Fruit fly (Drosophila melanogaster): ENCODE data around the gene Cdk5alpha.

The Cdk5alpha gene

dm6 chr2L:10322773-10323487 lies 12.2 kb upstream of the Cdk5alpha start, which contains the start of gene CG5381:
Gene CG5381, minus strand, starts transcription at chr2L:10323102.
- peak; percentile 62 for TF ChIP-seq noc (tag; optimal IDR thresholded peaks at IDR 0.05)

- TF ChIP-seq noc (tag; optimal IDR thresholded peaks at IDR 0.05), result no peak
These were observed 11.4 kb upstream of the Cdk5alpha start, which contains the start of gene CG4995 for dm6 chr2L:10322176-10322575. Gene CG4995, plus strand, starts transcription at chr2L:10322476.

- peak; percentile 35 for TF ChIP-seq noc (tag; optimal IDR thresholded peaks at IDR 0.05)
These were observed 10.9 kb upstream of the Cdk5alpha start for dm6 chr2L:10321612-10322011.

DNA sequence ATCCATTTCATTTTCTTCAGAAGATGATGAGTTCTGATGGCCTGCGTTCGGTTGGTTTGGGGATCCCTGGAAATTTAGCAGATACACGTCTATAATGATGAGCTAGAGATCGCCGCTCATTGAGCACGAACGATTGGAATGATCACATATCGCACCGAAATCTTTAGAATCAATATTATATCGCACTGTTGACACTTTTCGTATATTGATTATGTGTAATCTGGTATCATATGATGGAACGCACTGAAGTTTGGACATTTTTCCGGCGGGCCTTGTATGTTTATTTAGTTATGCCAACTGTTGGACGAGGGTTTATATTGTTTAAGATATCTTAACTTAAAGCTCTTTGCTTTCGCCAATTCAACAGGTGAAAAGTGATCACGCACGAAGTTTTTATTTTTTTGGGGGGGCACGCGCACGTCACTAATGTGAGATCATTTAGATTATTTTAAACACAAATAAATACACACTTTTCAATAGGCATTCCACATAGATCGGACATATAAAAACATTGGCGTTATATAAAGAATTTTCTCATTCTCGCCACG lies 10.4 kb upstream of the Cdk5alpha start:
- TF ChIP-seq noc (tag; optimal IDR thresholded peaks at IDR 0.05), result no peak

DNA sequence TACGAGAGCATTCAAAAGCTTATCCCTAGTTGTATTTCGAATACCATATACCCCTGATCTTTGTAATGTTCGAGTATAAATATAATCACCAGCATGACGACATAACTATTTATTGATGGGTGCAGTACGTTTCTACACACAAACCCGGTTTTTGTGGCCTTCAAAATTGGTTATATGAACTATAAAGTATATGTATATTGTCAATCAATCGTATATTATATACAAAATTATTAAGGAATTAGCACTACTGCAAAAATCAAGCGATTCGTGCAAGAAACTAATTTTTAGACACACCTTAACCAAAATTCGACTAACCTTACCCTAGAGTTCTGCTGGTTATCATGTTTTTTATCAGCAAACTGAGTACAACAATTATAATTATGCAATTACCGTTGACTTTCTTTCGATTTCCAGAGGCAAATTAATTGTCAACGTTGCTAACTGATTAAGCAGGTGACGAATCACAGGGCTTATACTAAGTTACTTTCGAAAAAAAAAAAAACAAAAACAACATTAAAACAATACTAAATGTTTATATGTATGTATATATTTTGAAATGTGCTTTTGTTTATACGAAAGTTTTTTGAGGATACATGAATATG lies 9.5 kb upstream of the Cdk5alpha start:
- peak; percentile 23 for TF ChIP-seq noc (tag; optimal IDR thresholded peaks at IDR 0.05)

- TF ChIP-seq noc (tag; optimal IDR thresholded peaks at IDR 0.05), result no peak
These were observed 5.1 kb upstream of the Cdk5alpha start for dm6 chr2L:10315888-10316287.

dm6 chr2L:10314327-10315210 lies 3.8 kb upstream of the Cdk5alpha start, which contains the start of the genes Usp14 and CG4972:
Gene Usp14, minus strand, starts transcription at chr2L:10314396.
Gene CG4972, plus strand, starts transcription at chr2L:10314792.
- no peak for TF ChIP-seq noc (tag; optimal IDR thresholded peaks at IDR 0.05)

- TF ChIP-seq noc (tag; optimal IDR thresholded peaks at IDR 0.05), result no peak
These were observed 1.1 kb upstream of the Cdk5alpha start for dm6 chr2L:10311822-10312221.

- TF ChIP-seq noc (tag; optimal IDR thresholded peaks at IDR 0.05), result peak; percentile 59
These were observed 4.1 kb downstream of the Cdk5alpha start, which contains the start of the genes CG5390 and CG4968 for dm6 chr2L:10306518-10307260. Gene CG5390, minus strand, starts transcription at chr2L:10306594. Gene CG4968, plus strand, starts transcription at chr2L:10306922.

DNA sequence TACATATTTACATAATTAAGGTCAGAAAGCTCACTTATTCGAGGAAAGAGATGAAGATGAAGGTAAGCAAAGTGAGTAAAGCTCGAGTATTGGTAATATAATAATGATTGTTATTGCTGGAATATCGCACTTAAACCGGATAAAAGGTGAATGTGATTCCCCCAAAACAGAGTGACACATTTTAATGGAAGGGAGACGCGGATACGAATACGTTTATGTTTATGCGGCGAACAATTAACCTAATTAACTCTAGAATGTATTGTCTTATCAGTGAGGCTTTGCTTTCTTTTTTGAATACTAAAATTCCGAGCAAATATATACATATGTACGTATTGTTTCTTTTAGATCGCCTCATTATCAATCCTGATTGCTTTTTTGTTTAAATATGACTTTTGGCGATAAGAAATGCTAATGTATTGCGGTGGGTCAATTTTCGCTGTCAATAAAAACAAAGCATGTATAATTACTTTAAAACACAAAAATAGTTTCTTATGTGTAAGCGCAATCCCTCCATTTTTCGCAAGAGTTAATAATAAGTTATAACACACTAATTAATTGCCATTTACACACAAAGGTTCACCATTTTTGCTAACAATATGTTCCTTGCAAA lies 5.1 kb downstream of the Cdk5alpha start:
- peak; percentile 64 for TF ChIP-seq noc (tag; optimal IDR thresholded peaks at IDR 0.05)

- no peak for TF ChIP-seq noc (tag; optimal IDR thresholded peaks at IDR 0.05)
These were observed 7.0 kb downstream of the Cdk5alpha start, which contains the start of gene nmd for dm6 chr2L:10303786-10304185. Gene nmd, minus strand, starts transcription at chr2L:10303947.

- no peak for TF ChIP-seq noc (tag; optimal IDR thresholded peaks at IDR 0.05)
These were observed 8.8 kb downstream of the Cdk5alpha start, which contains the start of gene CG13138 for dm6 chr2L:10301918-10302317. Gene CG13138, minus strand, starts transcription at chr2L:10302018.

DNA sequence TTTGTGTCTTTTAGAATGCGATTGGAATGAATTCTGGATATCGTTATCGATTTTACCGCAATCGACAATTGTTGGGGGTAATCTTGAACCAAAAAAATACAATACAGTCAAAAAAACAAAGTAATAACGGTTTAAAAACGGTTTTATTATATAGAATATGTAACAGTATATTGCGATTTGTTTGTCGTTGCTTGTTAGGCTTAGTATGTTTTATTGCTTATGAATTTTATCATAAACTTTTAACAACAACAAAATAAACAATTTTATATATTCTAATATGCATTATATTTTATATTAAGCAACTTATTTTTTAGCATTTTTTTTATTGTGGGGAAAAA lies 11.0 kb downstream of the Cdk5alpha start, which contains the start of gene CYLD:
CYLD (minus strand) TSS at position 38 of the 338 bp plus-strand sequence.
- TF ChIP-seq noc (tag; optimal IDR thresholded peaks at IDR 0.05), result no peak

- no peak for TF ChIP-seq noc (tag; optimal IDR thresholded peaks at IDR 0.05)
These were observed 11.5 kb downstream of the Cdk5alpha start for dm6 chr2L:10299077-10299809.
